Worm (Caenorhabditis elegans): ENCODE data around the gene F13H10.6.

DNA sequence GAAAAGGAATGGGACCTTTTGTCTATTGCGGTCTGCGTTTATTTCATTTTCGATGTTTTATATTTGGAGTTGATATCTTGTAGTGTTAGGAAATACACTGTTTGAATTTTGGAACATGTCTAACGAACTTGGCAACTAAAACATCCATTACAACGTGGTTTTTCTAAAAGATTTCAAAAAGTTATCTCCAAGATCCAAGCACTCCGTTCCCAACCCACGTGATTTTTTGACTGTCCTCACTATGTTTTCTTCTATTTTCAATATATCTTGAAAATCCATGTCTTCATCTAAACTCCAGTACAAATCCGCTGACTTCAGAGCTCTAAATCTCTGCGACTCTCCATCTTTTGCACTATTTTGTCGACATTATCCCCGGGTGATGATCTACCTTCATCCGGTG, 7.5 kb upstream of the F13H10.6 start, which contains the start of gene F13H10.9:
- no peak for TF ChIP-seq mab-5 (tag; optimal IDR thresholded peaks at IDR 0.05)
- no peak for TF ChIP-seq ceh-82 (tag; optimal IDR thresholded peaks at IDR 0.05)
- no peak for TF ChIP-seq nhr-237 (tag; optimal IDR thresholded peaks at IDR 0.05)
- no peak for TF ChIP-seq nhr-12 (tag; optimal IDR thresholded peaks at IDR 0.05)
- no peak for TF ChIP-seq zag-1 (tag; optimal IDR thresholded peaks at IDR 0.05)

Data from whole organism, L2 larva.